Worm (Caenorhabditis elegans) whole organism, young adult: ENCODE measurements around the gene C03C10.7.

Experiments
- B0336.3 ChIP-seq: fragments of 200-800 bp; sonication (Bioruptor generic); IDR thresholded peaks from 2 replicates; pipeline ENCODE4 v1.3.6; 2022; ENCODE audit warnings: missing genetic modification characterization, missing compliant biosample characterization
- F55B11.4 ChIP-seq: sonication (generic microtip); optimal IDR thresholded peaks from 2 replicates; lab custom pipeline; 2016; ENCODE audit warnings: missing compliant biosample characterization, missing genetic modification characterization, borderline replicate concordance; ENCODE audit not compliant: insufficient read depth
- Y95B8A.8 ChIP-seq: fragments of 200-800 bp; sonication (Bioruptor generic); IDR thresholded peaks from 2 replicates; pipeline ENCODE4 v1.3.6; 2022; ENCODE audit warnings: missing genetic modification reagents, missing genetic modification characterization, missing compliant biosample characterization
- ceh-40 ChIP-seq: fragments of 200-800 bp; sonication (Bioruptor generic); IDR thresholded peaks from 2 replicates; pipeline ENCODE4 v1.3.6; 2022; ENCODE audit warnings: missing genetic modification characterization, missing compliant biosample characterization
- egl-44 ChIP-seq: fragments of 200-800 bp; sonication (Bioruptor generic); IDR thresholded peaks from 2 replicates; pipeline ENCODE4 v1.3.6; 2022; ENCODE audit warnings: missing genetic modification reagents, missing genetic modification characterization, missing compliant biosample characterization
- fkh-3 ChIP-seq: sonication (generic microtip); optimal IDR thresholded peaks from 2 replicates; lab custom pipeline; 2016; ENCODE audit warnings: mild to moderate bottlenecking, missing genetic modification characterization, missing compliant biosample characterization
- nfyb-1 ChIP-seq: fragments of 200-800 bp; sonication (Bioruptor generic); IDR thresholded peaks from 2 replicates; pipeline ENCODE4 v1.3.6; 2022; ENCODE audit warnings: missing genetic modification reagents, missing genetic modification characterization, missing compliant biosample characterization
- pha-4 ChIP-seq: fragments of 150-350 bp; sonication (generic microtip); optimal IDR thresholded peaks from 2 replicates; lab custom pipeline; 2014; ENCODE audit warnings: missing biosample characterization, missing genetic modification reagents, missing genetic modification characterization
- repo-1 ChIP-seq: sonication (generic microtip); optimal IDR thresholded peaks from 2 replicates; lab custom pipeline; 2017; ENCODE audit warnings: mild to moderate bottlenecking, missing genetic modification characterization, missing compliant biosample characterization
- snpc-4 ChIP-seq, 5 experiments: fragments of 150-350 bp in 1 of 5; sonication (generic microtip) in 4 of 5; optimal IDR thresholded peaks; 2 replicates each; lab custom pipeline; 2014 to 2018; ENCODE audit warnings: missing genetic modification characterization in 5 of 5, missing biosample characterization in 3 of 5, antibody characterized with exemption in 2 of 5, mild to moderate bottlenecking in 2 of 5, missing compliant biosample characterization in 2 of 5, missing genotype in 2 of 5, moderate library complexity in 2 of 5, missing genetic modification reagents in 1 of 5
- unc-62 ChIP-seq: fragments of 150-350 bp; optimal IDR thresholded peaks from 2 replicates; lab custom pipeline; 2014; ENCODE audit warnings: missing biosample characterization, missing genetic modification reagents, missing genetic modification characterization

DNA sequence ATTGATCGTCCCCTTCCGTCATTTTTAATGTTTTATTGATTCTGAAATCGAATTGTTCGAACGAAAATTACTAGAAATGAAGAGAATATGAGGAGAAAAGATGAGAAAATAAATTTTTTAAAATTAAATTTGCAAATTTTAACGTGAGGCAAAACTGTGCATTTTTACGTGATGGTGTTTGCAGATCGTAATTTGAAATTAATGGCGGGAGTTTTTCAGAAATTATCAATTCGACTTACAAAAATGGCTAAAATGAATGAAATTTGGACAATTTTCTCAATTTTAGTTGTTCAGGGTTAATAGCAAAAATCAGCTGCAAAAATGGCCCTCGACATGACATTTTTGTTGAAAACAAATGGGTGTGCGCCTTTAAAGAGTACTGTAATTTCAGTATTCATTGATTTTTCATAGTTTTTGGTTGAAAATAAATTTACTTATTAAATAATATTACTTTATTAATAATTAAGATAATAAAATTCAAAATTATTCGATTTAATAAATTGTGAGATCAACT, 2.3 kb downstream of the C03C10.7 start, which contains the start of gene rei-1:
- TF ChIP-seq pha-4 (no peak), Y95B8A.8 (GFP tag; lab: Robert Waterston, UW) (no peak), B0336.3 (GFP tag; lab: Robert Waterston, UW) (no peak), snpc-4 (GFP tag; optimal IDR thresholded peaks at IDR 0.05; lab: Kevin White, UChicago) (no peak), snpc-4 (tag; optimal IDR thresholded peaks at IDR 0.05; lab: Kevin White, UChicago) (no peak), repo-1 (tag; lab: Kevin White, UChicago) (no peak), F55B11.4 (tag; lab: Kevin White, UChicago) (no peak), unc-62 (GFP tag; lab: Kevin White, UChicago) (no peak), ceh-40 (GFP tag; lab: Robert Waterston, UW) (no peak), nfyb-1 (GFP tag; lab: Robert Waterston, UW) (no peak), fkh-3 (tag; lab: Kevin White, UChicago) (no peak), egl-44 (no peak)
